Fruit fly (Drosophila melanogaster) whole organism, embryonic: ENCODE measurements around the gene APP-BP1.

ENCODE experiments used
- Aef1 ChIP-seq: fragments of 200-800 bp; sonication (Bioruptor generic); IDR thresholded peaks from 3 replicates; pipeline ENCODE4 v1.3.6; 2022; ENCODE audit warnings: missing biosample characterization, missing genetic modification characterization
- CG10979 ChIP-seq: fragments of 200-800 bp; sonication (Bioruptor generic); optimal IDR thresholded peaks from 2 replicates; lab custom pipeline; 2018; ENCODE audit warnings: missing biosample characterization, mild to moderate bottlenecking, missing genetic modification characterization, moderate library complexity
- CG11456 ChIP-seq: fragments of 200-800 bp; sonication (Bioruptor generic); IDR thresholded peaks from 3 replicates; pipeline ENCODE4 v1.3.6; 2022; ENCODE audit warnings: missing biosample characterization, missing genetic modification characterization
- CG13287 ChIP-seq: fragments of 200-800 bp; sonication (Bioruptor generic); IDR thresholded peaks from 2 replicates; pipeline ENCODE4 v1.3.6; 2022; ENCODE audit warnings: missing biosample characterization, missing genetic modification characterization; ENCODE audit not compliant: partially characterized antibody
- CG14710 ChIP-seq: fragments of 200-800 bp; sonication (Bioruptor generic); optimal IDR thresholded peaks from 3 replicates; lab custom pipeline; 2019; ENCODE audit warnings: missing biosample characterization, mild to moderate bottlenecking, missing genetic modification characterization, moderate library complexity
- CG1529 ChIP-seq: fragments of 200-800 bp; sonication (Bioruptor generic); optimal IDR thresholded peaks from 3 replicates; lab custom pipeline; 2018; ENCODE audit warnings: missing biosample characterization, missing genetic modification characterization
- CG16815 ChIP-seq: fragments of 200-800 bp; sonication (Bioruptor generic); optimal IDR thresholded peaks from 3 replicates; lab custom pipeline; 2017; ENCODE audit warnings: missing biosample characterization, mild to moderate bottlenecking, missing genetic modification characterization
- CG17186 ChIP-seq: fragments of 200-800 bp; sonication (Bioruptor generic); optimal IDR thresholded peaks from 3 replicates; lab custom pipeline; 2017; ENCODE audit warnings: missing biosample characterization, missing genetic modification reagents, missing genetic modification characterization
- CG18599 ChIP-seq: fragments of 200-800 bp; sonication (Bioruptor generic); optimal IDR thresholded peaks from 3 replicates; lab custom pipeline; 2017; ENCODE audit warnings: missing biosample characterization, missing genetic modification characterization, mild to moderate bottlenecking, moderate library complexity, missing genetic modification reagents
- CG30431 ChIP-seq: fragments of 200-800 bp; sonication (Bioruptor generic); optimal IDR thresholded peaks from 2 replicates; lab custom pipeline; 2017; ENCODE audit warnings: missing biosample characterization, missing genetic modification characterization
- CG4424 ChIP-seq: fragments of 200-800 bp; sonication (Bioruptor generic); optimal IDR thresholded peaks from 3 replicates; lab custom pipeline; 2016; ENCODE audit warnings: missing biosample characterization, missing genetic modification characterization
- CG6272 ChIP-seq: fragments of 200-800 bp; sonication (Bioruptor generic); IDR thresholded peaks from 2 replicates; pipeline ENCODE4 v1.3.6; 2022; ENCODE audit warnings: missing biosample characterization, missing genetic modification characterization
- CG8281 ChIP-seq: fragments of 200-800 bp; sonication (Bioruptor generic); optimal IDR thresholded peaks from 2 replicates; lab custom pipeline; 2018; ENCODE audit warnings: missing biosample characterization, mild to moderate bottlenecking, missing genetic modification characterization, moderate library complexity
- CG8359 ChIP-seq: fragments of 200-800 bp; sonication (Bioruptor generic); optimal IDR thresholded peaks from 2 replicates; lab custom pipeline; 2017; ENCODE audit warnings: missing biosample characterization, mild to moderate bottlenecking, missing genetic modification characterization, borderline replicate concordance
- CG8924 ChIP-seq: fragments of 200-800 bp; optimal IDR thresholded peaks from 3 replicates; lab custom pipeline; 2019; ENCODE audit warnings: missing biosample characterization, mild to moderate bottlenecking, missing genetic modification characterization, moderate library complexity
- CHES-1-like ChIP-seq: fragments of 200-800 bp; sonication (Bioruptor generic); optimal IDR thresholded peaks from 2 replicates; lab custom pipeline; 2016; ENCODE audit warnings: missing biosample characterization, missing genetic modification characterization
- Dp ChIP-seq: fragments of 200-800 bp; sonication (Bioruptor generic); optimal IDR thresholded peaks from 2 replicates; lab custom pipeline; 2018; ENCODE audit warnings: missing biosample characterization, mild to moderate bottlenecking, missing genetic modification characterization, moderate library complexity
- HLHmδ ChIP-seq: fragments of 200-800 bp; sonication (Bioruptor generic); optimal IDR thresholded peaks from 2 replicates; lab custom pipeline; 2018; ENCODE audit warnings: missing biosample characterization, mild to moderate bottlenecking, missing genetic modification characterization, moderate library complexity
- Hand ChIP-seq: fragments of 200-800 bp; sonication (Bioruptor generic); optimal IDR thresholded peaks from 2 replicates; lab custom pipeline; 2017; ENCODE audit warnings: mild to moderate bottlenecking, missing biosample characterization, missing genetic modification reagents, missing genetic modification characterization
- Hey ChIP-seq: fragments of 200-800 bp; sonication (Bioruptor generic); optimal IDR thresholded peaks from 3 replicates; lab custom pipeline; 2018; ENCODE audit warnings: missing biosample characterization, mild to moderate bottlenecking, missing genetic modification characterization
- Lhr ChIP-seq: fragments of 200-800 bp; sonication (Bioruptor generic); optimal IDR thresholded peaks from 3 replicates; lab custom pipeline; 2017; ENCODE audit warnings: mild to moderate bottlenecking, missing biosample characterization, missing genetic modification reagents, missing genetic modification characterization
- Lpt ChIP-seq: fragments of >200 bp; optimal IDR thresholded peaks from 2 replicates; lab custom pipeline; 2018; ENCODE audit warnings: missing biosample characterization, missing genetic modification characterization
- Max ChIP-seq: fragments of 200-800 bp; sonication (Bioruptor generic); optimal IDR thresholded peaks from 2 replicates; lab custom pipeline; 2016; ENCODE audit warnings: missing biosample characterization, mild to moderate bottlenecking, missing genetic modification characterization
- Med ChIP-seq: fragments of 200-800 bp; sonication (Bioruptor generic); peaks from one replicate; lab custom pipeline; 2016; ENCODE audit warnings: missing biosample characterization, missing genetic modification characterization, mild to moderate bottlenecking, inconsistent platforms, moderate library complexity
- Nf-YB ChIP-seq: fragments of 200-800 bp; sonication (Bioruptor generic); optimal IDR thresholded peaks from 3 replicates; lab custom pipeline; 2019; ENCODE audit warnings: missing biosample characterization, mild to moderate bottlenecking, missing genetic modification characterization, moderate library complexity
- Ravus ChIP-seq: fragments of 200-800 bp; sonication (Bioruptor generic); IDR thresholded peaks from 2 replicates; pipeline ENCODE4 v1.3.6; 2022; ENCODE audit warnings: missing biosample characterization, missing genetic modification characterization
- Sry-β ChIP-seq: fragments of 200-800 bp; sonication (Bioruptor generic); optimal IDR thresholded peaks from 2 replicates; lab custom pipeline; 2018; ENCODE audit warnings: missing biosample characterization, mild to moderate bottlenecking, missing genetic modification characterization, moderate library complexity
- cwo ChIP-seq: fragments of 200-800 bp; sonication (Bioruptor generic); optimal IDR thresholded peaks from 3 replicates; lab custom pipeline; 2017; ENCODE audit warnings: missing biosample characterization, missing genetic modification characterization, mild to moderate bottlenecking, moderate library complexity, missing genetic modification reagents
- dan ChIP-seq: fragments of 200-800 bp; sonication (Bioruptor generic); IDR thresholded peaks from 2 replicates; pipeline ENCODE4 v1.3.6; 2022; ENCODE audit warnings: missing biosample characterization, missing genetic modification characterization
- danr ChIP-seq: fragments of 200-800 bp; sonication (Bioruptor generic); IDR thresholded peaks from 2 replicates; pipeline ENCODE4 v1.3.6; 2022; ENCODE audit warnings: missing biosample characterization, missing genetic modification characterization
- dati ChIP-seq: fragments of 200-800 bp; sonication (Bioruptor generic); IDR thresholded peaks from 2 replicates; pipeline ENCODE4 v1.3.6; 2022; ENCODE audit warnings: missing biosample characterization, missing genetic modification characterization
- dmrt99B ChIP-seq: fragments of 200-800 bp; sonication (Bioruptor generic); optimal IDR thresholded peaks from 2 replicates; lab custom pipeline; 2018; ENCODE audit warnings: missing biosample characterization, mild to moderate bottlenecking, missing genetic modification characterization, moderate library complexity
- grau ChIP-seq: fragments of 200-800 bp; optimal IDR thresholded peaks from 3 replicates; lab custom pipeline; 2019; ENCODE audit warnings: missing biosample characterization, mild to moderate bottlenecking, missing genetic modification characterization, moderate library complexity
- insv ChIP-seq, 2 experiments: fragments of 200-800 bp; sonication (Bioruptor generic); optimal IDR thresholded peaks; 3 replicates each; lab custom pipeline; 2016 to 2018; ENCODE audit warnings: missing biosample characterization in 2 of 2, missing genetic modification characterization in 2 of 2
- ken ChIP-seq: fragments of 200-800 bp; sonication (Bioruptor generic); IDR thresholded peaks from 3 replicates; pipeline ENCODE4 v1.3.6; 2022; ENCODE audit warnings: missing biosample characterization, missing genetic modification characterization
- lmd ChIP-seq: fragments of 200-800 bp; sonication (Bioruptor generic); IDR thresholded peaks from 2 replicates; pipeline ENCODE4 v1.3.6; 2022; ENCODE audit warnings: missing biosample characterization, missing genetic modification characterization
- mld ChIP-seq: fragments of 200-800 bp; sonication (Bioruptor generic); IDR thresholded peaks from 3 replicates; pipeline ENCODE4 v1.3.6; 2022; ENCODE audit warnings: missing biosample characterization, missing genetic modification characterization; ENCODE audit not compliant: partially characterized antibody
- prd ChIP-seq, 3 experiments: fragments of >200 bp in 2 of 3; fragments of 200-800 bp in 1 of 3; sonication (Bioruptor generic) in 1 of 3; optimal IDR thresholded peaks in 2 of 3; IDR thresholded peaks in 1 of 3; 2 replicates in 2 of 3; 3 replicates in 1 of 3; pipeline versions ENCODE4 v1.3.6 to Lab custom; 2017 to 2022; ENCODE audit warnings: missing biosample characterization in 1 of 3, missing genetic modification characterization in 1 of 3
- schlank ChIP-seq: fragments of 200-800 bp; sonication (Bioruptor generic); optimal IDR thresholded peaks from 2 replicates; lab custom pipeline; 2018; ENCODE audit warnings: missing biosample characterization, mild to moderate bottlenecking, missing genetic modification characterization
- sd ChIP-seq: fragments of 200-800 bp; sonication (Bioruptor generic); optimal IDR thresholded peaks from 3 replicates; lab custom pipeline; 2018; ENCODE audit warnings: missing biosample characterization, mild to moderate bottlenecking, missing genetic modification characterization, moderate library complexity
- sima ChIP-seq: fragments of 200-800 bp; sonication (Bioruptor generic); optimal IDR thresholded peaks from 2 replicates; lab custom pipeline; 2016; ENCODE audit warnings: missing biosample characterization, missing genetic modification characterization
- sisA ChIP-seq: fragments of 200-800 bp; sonication (Bioruptor generic); IDR thresholded peaks from 2 replicates; pipeline ENCODE4 v1.3.6; 2022; ENCODE audit warnings: missing biosample characterization, missing genetic modification characterization
- slou ChIP-seq: fragments of 200-800 bp; sonication (Bioruptor generic); optimal IDR thresholded peaks from 3 replicates; lab custom pipeline; 2016; ENCODE audit warnings: missing biosample characterization, missing genetic modification characterization
- tna ChIP-seq: fragments of 200-800 bp; sonication (Bioruptor generic); IDR thresholded peaks from 2 replicates; pipeline ENCODE4 v1.3.6; 2022; ENCODE audit warnings: missing biosample characterization, missing genetic modification characterization; ENCODE audit not compliant: partially characterized antibody
- toy ChIP-seq: fragments of 200-800 bp; sonication (Bioruptor generic); IDR thresholded peaks from 2 replicates; pipeline ENCODE4 v1.3.6; 2022; ENCODE audit warnings: missing biosample characterization, missing genetic modification characterization
- tup ChIP-seq: fragments of 200-800 bp; sonication (Bioruptor generic); optimal IDR thresholded peaks from 2 replicates; lab custom pipeline; 2016; ENCODE audit warnings: missing biosample characterization, mild to moderate bottlenecking, missing genetic modification characterization, moderate library complexity
- unc-4 ChIP-seq: fragments of 200-800 bp; sonication (Bioruptor generic); IDR thresholded peaks from 2 replicates; pipeline ENCODE4 v1.3.6; 2022; ENCODE audit warnings: missing biosample characterization, missing genetic modification characterization; ENCODE audit not compliant: partially characterized antibody
- zen2 ChIP-seq: fragments of 200-800 bp; sonication (Bioruptor generic); IDR thresholded peaks from 3 replicates; pipeline ENCODE4 v1.3.6; 2022; ENCODE audit warnings: missing biosample characterization, missing genetic modification characterization; ENCODE audit not compliant: partially characterized antibody
- zf30C ChIP-seq: fragments of 200-800 bp; sonication (Bioruptor generic); optimal IDR thresholded peaks from 3 replicates; lab custom pipeline; 2018; ENCODE audit warnings: missing biosample characterization, mild to moderate bottlenecking, missing genetic modification characterization

The APP-BP1 gene

DNA sequence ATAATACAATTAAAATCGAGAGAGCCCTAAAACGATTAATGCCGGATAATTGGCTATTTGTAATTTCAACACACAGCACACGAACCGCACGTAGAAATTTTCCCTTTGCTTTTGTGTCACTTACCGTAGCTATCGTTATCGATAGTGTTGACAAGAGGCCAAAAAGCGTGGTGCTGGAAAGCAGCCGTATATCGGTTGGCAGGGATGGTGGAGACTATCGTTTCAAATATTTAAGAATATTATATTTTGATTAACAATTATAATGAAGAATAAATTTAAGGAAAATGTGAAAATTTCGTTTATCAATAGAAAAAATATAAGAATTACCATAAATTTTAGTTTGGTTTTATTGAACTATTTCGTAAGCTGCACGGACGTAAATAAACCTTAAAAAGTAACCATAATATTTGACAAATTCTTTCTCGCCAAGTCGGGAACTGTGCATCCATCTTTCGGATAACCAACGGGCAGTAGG is 5.1 kb upstream of the APP-BP1 start, which contains the start of gene JIL-1 (continued):
- TF ChIP-seq Sry-β (GFP tag; lab: Kevin White, UChicago) (peak; percentile 4), grau (tag; lab: Kevin White, UChicago) (peak; percentile 66), zen2 (peak; percentile 38; the same call in 2 of the 3 replicates), CG13287 (GFP tag; lab: Robert Waterston, UW) (peak; percentile 88), dmrt99B (tag; lab: Kevin White, UChicago) (peak; percentile 16), CG16815 (peak; percentile 57), Med (peak; percentile 95), toy (GFP tag; lab: Robert Waterston, UW) (peak; percentile 43; the same call in 1 of the 2 replicates), CG18599 (GFP tag; lab: Kevin White, UChicago) (peak; percentile 72), danr (GFP tag; lab: Robert Waterston, UW) (no peak), Max (peak; percentile 67), Aef1 (GFP tag; lab: Robert Waterston, UW) (peak; percentile 47), CG8281 (no peak), Lhr (GFP tag; lab: Kevin White, UChicago) (no peak), insv (GFP tag; optimal IDR thresholded peaks at IDR 0.05; lab: Kevin White, UChicago) (no peak), Hand (GFP tag; lab: Kevin White, UChicago) (no peak), slou (peak; percentile 47), Dp (GFP tag; lab: Kevin White, UChicago) (peak; percentile 22), unc-4 (GFP tag; lab: Robert Waterston, UW) (peak; percentile 87), CG8359 (GFP tag; lab: Kevin White, UChicago) (no peak), prd (optimal IDR thresholded peaks at IDR 0.05; lab: Kevin White, UChicago) (no peak), prd (GFP tag; IDR thresholded peaks at IDR 0.05; lab: Robert Waterston, UW) (peak; percentile 72; the same call in 2 of the 3 replicates), CHES-1-like (GFP tag; lab: Kevin White, UChicago) (no peak), dan (GFP tag; lab: Robert Waterston, UW) (no peak), CG14710 (tag; lab: Kevin White, UChicago) (peak; percentile 58), HLHmδ (peak; percentile 10), Nf-YB (no peak), Ravus (no peak), Hey (tag; lab: Kevin White, UChicago) (no peak), CG4424 (peak; percentile 44), mld (peak; percentile 79), CG6272 (GFP tag; lab: Robert Waterston, UW) (peak; percentile 94), CG17186 (GFP tag; lab: Kevin White, UChicago) (no peak), Lpt (GFP tag; lab: Kevin White, UChicago) (no peak), CG30431 (no peak), cwo (GFP tag; lab: Kevin White, UChicago) (peak; percentile 17), sisA (GFP tag; lab: Robert Waterston, UW) (peak; percentile 79), tup (GFP tag; lab: Kevin White, UChicago) (peak; percentile 3), tna (GFP tag; lab: Robert Waterston, UW) (peak; percentile 73), ken (GFP tag; lab: Robert Waterston, UW) (peak; percentile 81), CG1529 (peak; percentile 11), CG10979 (peak; percentile 34), schlank (tag; lab: Kevin White, UChicago) (no peak), sima (GFP tag; lab: Kevin White, UChicago) (no peak), CG11456 (GFP tag; lab: Robert Waterston, UW) (peak; percentile 84), sd (no peak), CG8924 (tag; lab: Kevin White, UChicago) (peak; percentile 12), lmd (peak; percentile 76; the same call in 1 of the 2 replicates), dati (peak; percentile 47; the same call in 1 of the 2 replicates), zf30C (GFP tag; lab: Kevin White, UChicago) (no peak)
